Worm (Caenorhabditis elegans) whole organism, L2 larva: ENCODE data around the gene srg-48.

ENCODE experiments used
- F13H6.1 ChIP-seq: sonication (generic microtip); optimal IDR thresholded peaks from 2 replicates; lab custom pipeline; 2016; ENCODE audit warnings: missing genetic modification characterization, missing compliant biosample characterization
- aly-2 ChIP-seq: fragments of 150-350 bp; optimal IDR thresholded peaks from 2 replicates; lab custom pipeline; 2014; ENCODE audit warnings: missing biosample characterization, missing genetic modification characterization
- blmp-1 ChIP-seq: sonication (generic microtip); optimal IDR thresholded peaks from 2 replicates; lab custom pipeline; 2017; ENCODE audit warnings: missing genetic modification characterization, mild to moderate bottlenecking, missing compliant biosample characterization, antibody characterized with exemption, moderate library complexity; ENCODE audit not compliant: insufficient read depth
- lin-39 ChIP-seq: fragments of 150-350 bp; optimal IDR thresholded peaks from 2 replicates; lab custom pipeline; 2014; ENCODE audit warnings: missing biosample characterization, missing genetic modification reagents, missing genetic modification characterization
- lsy-2 ChIP-seq, 2 experiments: fragments of 150-350 bp in 1 of 2; sonication (generic microtip) in 1 of 2; optimal IDR thresholded peaks; 2 replicates each; lab custom pipeline; 2014 to 2017; ENCODE audit warnings: missing biosample characterization in 2 of 2, missing genetic modification characterization in 2 of 2
- mdl-1 ChIP-seq, 2 experiments: fragments of 150-350 bp in 1 of 2; sonication (generic microtip) in 1 of 2; optimal IDR thresholded peaks; 2 replicates each; lab custom pipeline; 2017; ENCODE audit warnings: missing biosample characterization in 2 of 2, missing genetic modification characterization in 2 of 2
- nhr-21 ChIP-seq: fragments of 150-350 bp; optimal IDR thresholded peaks from 2 replicates; lab custom pipeline; 2014; ENCODE audit warnings: missing biosample characterization, missing genetic modification characterization
- nhr-25 ChIP-seq: fragments of 150-350 bp; sonication (generic microtip); optimal IDR thresholded peaks from 3 replicates; lab custom pipeline; 2014; ENCODE audit warnings: missing biosample characterization, missing genetic modification characterization

- TF ChIP-seq F13H6.1 (tag; lab: Kevin White, UChicago) = peak; percentile 92
- peak in 1 of 2 experiments; percentile 53 for TF ChIP-seq lsy-2 (tag; optimal IDR thresholded peaks at IDR 0.05; lab: Kevin White, UChicago)
- no peak for TF ChIP-seq mdl-1 (tag; optimal IDR thresholded peaks at IDR 0.05; lab: Kevin White, UChicago)
- no peak for TF ChIP-seq lin-39 (tag; lab: Kevin White, UChicago)
- TF ChIP-seq nhr-21 (tag; lab: Kevin White, UChicago) = no peak
- no peak for TF ChIP-seq nhr-25 (tag; lab: Kevin White, UChicago)
- no peak for TF ChIP-seq aly-2 (tag; lab: Kevin White, UChicago)
- no peak for TF ChIP-seq blmp-1 (tag; lab: Kevin White, UChicago)
Observed at ce11 chrIV:7099377-7099776, 27.2 kb downstream of the srg-48 start.
